Worm (Caenorhabditis elegans) whole organism, L4/young adult: Measurements from ENCODE around the gene K08F11.1.
"Not testable (repeated sequence)": the region's sequence is repeated elsewhere in the genome, so short reads cannot be mapped to it uniquely, and the experiment has no call there.

ENCODE experiments used
- W03F9.2 ChIP-seq: fragments of 150-350 bp; optimal IDR thresholded peaks from 2 replicates; lab custom pipeline; 2014; ENCODE audit warnings: missing biosample characterization, missing genetic modification characterization
- dao-5 ChIP-seq: sonication (generic microtip); optimal IDR thresholded peaks from 2 replicates; lab custom pipeline; 2016; ENCODE audit warnings: missing genotype, missing genetic modification characterization, moderate library complexity, missing compliant biosample characterization
- him-1 ChIP-seq: sonication (generic microtip); optimal IDR thresholded peaks from 2 replicates; lab custom pipeline; 2016; ENCODE audit warnings: missing genotype, missing genetic modification reagents, missing genetic modification characterization, missing compliant biosample characterization

The K08F11.1 gene

DNA sequence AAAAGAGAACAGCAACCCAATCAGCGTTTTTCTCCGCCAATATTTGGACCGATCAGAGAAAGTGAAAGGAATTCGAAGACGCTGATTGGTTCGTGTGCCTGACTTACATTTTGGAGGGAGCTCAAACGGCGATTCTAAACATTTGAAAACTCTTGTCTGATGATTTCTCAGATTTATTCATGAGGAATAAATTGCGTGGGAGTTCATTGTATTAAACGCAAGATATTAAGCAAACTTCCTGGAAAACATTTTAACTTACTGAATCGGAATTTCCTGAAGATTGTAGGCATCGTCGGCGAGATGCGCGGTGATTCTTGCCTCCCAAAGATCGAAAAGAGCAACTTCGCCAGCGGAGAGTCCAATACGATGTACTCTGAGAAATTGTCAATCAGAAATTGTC, at the start of gene K08F11.1:
Gene K08F11.1, plus strand, starts transcription at position 301 of the 400 bp plus-strand sequence.
- TF ChIP-seq W03F9.2 (tag; lab: Kevin White, UChicago) (no peak), him-1 (tag; lab: Kevin White, UChicago) (no peak), dao-5 (tag; lab: Kevin White, UChicago) (no peak)

- TF ChIP-seq him-1 (tag; lab: Kevin White, UChicago) (no peak), dao-5 (tag; lab: Kevin White, UChicago) (no peak), W03F9.2 (tag; lab: Kevin White, UChicago) (no peak)
Measured at ce11 chrIV:4678718-4679117, 45.9 kb upstream of the K08F11.1 start, which contains the start of gene kin-36. Gene kin-36 (plus strand): TSS chrIV:4679018.

- no peak for TF ChIP-seq dao-5 (tag; lab: Kevin White, UChicago)
- TF ChIP-seq W03F9.2 (tag; lab: Kevin White, UChicago): no peak
- no peak for TF ChIP-seq him-1 (tag; lab: Kevin White, UChicago)
Measured at ce11 chrIV:4683149-4683548, 41.5 kb upstream of the K08F11.1 start.

DNA sequence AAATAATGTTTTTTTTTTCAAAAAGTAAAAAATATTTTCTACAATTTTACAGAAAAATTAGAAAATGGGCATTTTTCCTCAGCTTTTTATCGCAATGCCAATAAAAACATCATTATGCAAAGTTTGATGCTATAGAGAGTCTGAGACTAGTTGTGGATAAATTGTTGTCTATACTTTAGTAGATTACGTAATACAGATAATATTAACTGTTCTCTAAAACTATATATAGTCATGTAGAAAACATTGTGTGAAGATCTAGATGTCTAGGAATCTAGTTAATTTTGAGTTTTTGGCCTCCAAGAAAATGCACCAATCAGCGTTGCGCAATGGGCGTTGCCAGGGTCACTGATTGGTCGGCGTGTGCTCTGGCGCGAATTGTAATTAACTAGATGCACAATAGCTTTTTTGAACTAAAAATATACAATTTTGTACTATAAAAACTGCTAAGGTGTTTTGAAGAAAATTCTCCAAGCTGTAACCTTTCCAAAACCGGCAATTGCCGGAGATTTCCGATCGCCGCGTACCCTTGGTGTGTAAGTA, 38.3 kb upstream of the K08F11.1 start:
- TF ChIP-seq W03F9.2 (tag; lab: Kevin White, UChicago) (no peak), dao-5 (tag; lab: Kevin White, UChicago) (no peak), him-1 (tag; lab: Kevin White, UChicago) (no peak)

ce11 chrIV:4686898-4687297, 37.8 kb upstream of the K08F11.1 start:
- TF ChIP-seq W03F9.2 (tag; lab: Kevin White, UChicago): no peak
- no peak for TF ChIP-seq him-1 (tag; lab: Kevin White, UChicago)
- TF ChIP-seq dao-5 (tag; lab: Kevin White, UChicago): no peak

ce11 chrIV:4688221-4688620, 36.4 kb upstream of the K08F11.1 start, which contains the start of gene bus-4:
Gene bus-4 (plus strand): TSS chrIV:4688269.
- TF ChIP-seq him-1 (tag; lab: Kevin White, UChicago) (no peak), dao-5 (tag; lab: Kevin White, UChicago) (no peak), W03F9.2 (tag; lab: Kevin White, UChicago) (no peak)

ce11 chrIV:4692463-4692862, 32.2 kb upstream of the K08F11.1 start, which contains the start of gene spe-51:
Gene spe-51 (plus strand): TSS chrIV:4692763.
- TF ChIP-seq dao-5 (tag; lab: Kevin White, UChicago) (no peak), W03F9.2 (tag; lab: Kevin White, UChicago) (no peak), him-1 (tag; lab: Kevin White, UChicago) (no peak)

DNA sequence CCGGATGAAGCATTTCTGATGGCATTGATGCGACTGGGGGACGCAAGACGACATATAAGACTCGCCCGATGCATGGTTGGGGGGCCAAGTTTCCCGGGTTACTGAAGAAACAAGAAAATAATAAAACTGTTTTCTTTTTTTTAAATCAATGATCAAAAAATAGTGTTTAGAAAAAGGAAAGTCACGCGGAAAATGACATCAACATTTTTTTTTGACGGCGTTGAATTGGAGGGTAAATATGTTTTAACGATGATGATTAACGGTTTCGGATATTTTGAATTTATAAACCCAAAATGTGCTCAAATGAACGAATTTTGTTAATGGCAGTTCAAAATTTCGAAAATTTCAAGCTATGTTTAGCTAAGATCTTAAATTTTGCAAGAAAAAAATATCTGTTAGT, 20.8 kb upstream of the K08F11.1 start, which contains the start of gene ogdh-1:
Gene ogdh-1, minus strand, starts transcription at position 101 of the 400 bp plus-strand sequence.
- no peak for TF ChIP-seq him-1 (tag; lab: Kevin White, UChicago)
- TF ChIP-seq W03F9.2 (tag; lab: Kevin White, UChicago): no peak
- TF ChIP-seq dao-5 (tag; lab: Kevin White, UChicago): no peak

DNA sequence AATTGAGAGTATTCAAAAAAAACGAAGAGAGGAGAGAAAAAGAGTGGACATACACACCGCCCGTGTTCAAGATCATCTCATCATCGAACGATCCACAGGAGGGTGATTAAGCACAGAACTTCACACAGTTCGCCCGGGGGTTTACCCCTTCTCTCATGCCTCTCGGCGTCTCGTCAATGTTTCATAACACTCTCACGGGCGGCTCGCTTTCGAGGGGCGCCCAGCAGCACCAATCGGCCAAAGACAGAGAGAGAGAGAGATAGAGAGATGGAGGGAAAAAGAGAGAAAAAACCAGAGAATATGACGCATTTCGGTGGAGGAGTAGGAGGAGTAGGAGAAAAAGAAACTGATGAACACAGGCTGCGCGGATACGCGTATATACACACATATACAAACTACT, 19.5 kb upstream of the K08F11.1 start:
- peak; percentile 41 for TF ChIP-seq W03F9.2 (tag; lab: Kevin White, UChicago)
- TF ChIP-seq him-1 (tag; lab: Kevin White, UChicago): no peak

DNA sequence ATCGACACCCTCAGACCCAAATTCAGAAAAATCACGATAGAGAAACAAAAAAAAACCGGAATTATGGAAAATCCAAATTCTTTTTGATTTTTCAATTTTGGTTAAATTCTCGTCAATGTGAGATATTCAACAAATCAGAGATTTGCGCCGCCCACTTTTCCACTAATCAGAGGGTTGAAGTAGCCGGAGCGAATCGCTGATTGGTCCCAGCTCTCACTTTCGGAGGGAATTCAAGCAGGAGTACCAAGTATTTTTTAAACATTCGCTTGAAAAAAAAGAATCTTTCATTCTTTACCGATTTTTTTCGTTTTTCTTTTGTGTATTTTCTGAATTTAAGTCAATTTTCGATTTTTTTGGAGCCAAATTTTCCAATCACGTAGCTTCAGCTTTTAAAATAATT, 18.7 kb upstream of the K08F11.1 start:
- no peak for TF ChIP-seq him-1 (tag; lab: Kevin White, UChicago)
- no peak for TF ChIP-seq W03F9.2 (tag; lab: Kevin White, UChicago)
- TF ChIP-seq dao-5 (tag; lab: Kevin White, UChicago): no peak

DNA sequence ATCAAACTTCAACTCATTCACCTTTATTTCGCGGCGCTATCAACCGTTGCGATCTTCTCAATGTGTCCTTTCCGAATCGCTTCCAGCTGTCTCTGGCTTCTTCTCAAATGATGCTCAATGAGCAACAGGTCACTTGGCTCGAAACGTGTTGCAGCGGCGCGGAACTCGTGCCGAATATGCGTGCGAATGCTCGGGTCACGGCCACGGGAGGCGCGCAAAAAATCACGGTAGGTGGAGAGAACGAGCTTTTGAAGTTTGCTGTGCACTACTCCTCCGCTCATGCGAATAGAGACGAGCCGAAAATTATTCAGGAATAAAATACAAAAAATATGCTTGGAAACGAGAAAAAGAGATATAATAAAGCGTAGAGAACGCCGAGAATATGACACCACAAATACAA, 14.2 kb upstream of the K08F11.1 start, which contains the start of gene cif-1:
Gene cif-1, minus strand, starts transcription at position 297 of the 400 bp plus-strand sequence.
- no peak for TF ChIP-seq dao-5 (tag; lab: Kevin White, UChicago)
- TF ChIP-seq W03F9.2 (tag; lab: Kevin White, UChicago): no peak
- no peak for TF ChIP-seq him-1 (tag; lab: Kevin White, UChicago)

DNA sequence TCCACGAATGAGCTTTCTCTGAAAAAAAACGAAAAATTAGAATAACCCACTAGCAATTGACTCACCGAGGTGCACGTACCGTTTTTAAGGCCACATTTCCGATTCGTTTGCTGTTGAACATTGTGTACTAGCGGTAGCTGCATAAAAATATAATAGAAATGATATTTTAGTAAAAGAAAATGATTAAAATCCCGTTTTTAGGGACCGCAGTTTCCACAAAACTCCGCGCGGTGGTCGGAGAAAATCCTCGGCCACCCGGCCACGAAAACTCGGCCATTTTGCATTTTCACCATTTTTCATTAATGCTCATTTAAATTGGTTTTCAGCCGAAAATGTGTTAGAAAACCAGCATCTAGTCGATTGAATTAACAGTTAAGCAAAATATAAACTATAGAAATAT, 12.3 kb upstream of the K08F11.1 start, which contains the start of gene yars-2:
Gene yars-2, minus strand, starts transcription at position 249 of the 400 bp plus-strand sequence.
- no peak for TF ChIP-seq dao-5 (tag; lab: Kevin White, UChicago)
- TF ChIP-seq W03F9.2 (tag; lab: Kevin White, UChicago): no peak

ce11 chrIV:4715785-4716184, 8.9 kb upstream of the K08F11.1 start, which contains the start of gene miro-1:
Gene miro-1 (minus strand): TSS chrIV:4715807.
- not testable (repeated sequence) for TF ChIP-seq dao-5, him-1, W03F9.2 (tag; lab: Kevin White, UChicago)

- TF ChIP-seq dao-5 (tag; lab: Kevin White, UChicago) (no peak), W03F9.2 (tag; lab: Kevin White, UChicago) (no peak), him-1 (tag; lab: Kevin White, UChicago) (no peak)
Measured at ce11 chrIV:4723687-4724086, 975 bp upstream of the K08F11.1 start.
